Worm (Caenorhabditis elegans): ENCODE results near the gene F01D5.8.

F01D5.8 gene

ce11 chrII:14051474-14051934 lies 41.0 kb downstream of the F01D5.8 start (continued):
- TF ChIP-seq zip-4 (GFP tag; optimal IDR thresholded peaks at IDR 0.05) = no peak
- no peak for TF ChIP-seq unc-86 (tag; optimal IDR thresholded peaks at IDR 0.05)
- TF ChIP-seq unc-30 (tag; optimal IDR thresholded peaks at IDR 0.05) = no peak
- no peak for TF ChIP-seq pqm-1 (tag; optimal IDR thresholded peaks at IDR 0.05)
- TF ChIP-seq nhr-11 (tag; optimal IDR thresholded peaks at IDR 0.05) = no peak
- TF ChIP-seq ceh-90 (tag; optimal IDR thresholded peaks at IDR 0.05) = no peak
- TF ChIP-seq nhr-85 (tag) = peak; percentile 63
- TF ChIP-seq isw-1 (GFP tag; IDR thresholded peaks at IDR 0.05) = no peak
- TF ChIP-seq mab-9 (GFP tag; IDR thresholded peaks at IDR 0.05) = no peak
- TF ChIP-seq ceh-63 (GFP tag; optimal IDR thresholded peaks at IDR 0.05) = no peak
- TF ChIP-seq fkh-4 (tag; optimal IDR thresholded peaks at IDR 0.05; ENCODE audit: borderline replicate concordance) = no peak
- no peak for TF ChIP-seq ets-5 (GFP tag; IDR thresholded peaks at IDR 0.05)
- no peak for TF ChIP-seq nhr-84 (tag; optimal IDR thresholded peaks at IDR 0.05)
- no peak for TF ChIP-seq F16B12.6 (tag; optimal IDR thresholded peaks at IDR 0.05)
- TF ChIP-seq nhr-20 (tag; optimal IDR thresholded peaks at IDR 0.05) = no peak
- TF ChIP-seq nhr-76 (tag; optimal IDR thresholded peaks at IDR 0.05) = no peak
- no peak for TF ChIP-seq pag-3 (tag; optimal IDR thresholded peaks at IDR 0.05; ENCODE audit: borderline replicate concordance, insufficient read depth)
- no peak for TF ChIP-seq irx-1 (tag; optimal IDR thresholded peaks at IDR 0.05)
- TF ChIP-seq egl-27 (tag; optimal IDR thresholded peaks at IDR 0.05) = no peak
- peak; percentile 17 for TF ChIP-seq lin-14 (GFP tag; optimal IDR thresholded peaks at IDR 0.05)
- no peak for TF ChIP-seq tlp-1 (tag; optimal IDR thresholded peaks at IDR 0.05)
- TF ChIP-seq sptf-1 (tag; optimal IDR thresholded peaks at IDR 0.05) = no peak
- TF ChIP-seq nhr-47 (tag; optimal IDR thresholded peaks at IDR 0.05) = no peak
- TF ChIP-seq mef-2 (tag; optimal IDR thresholded peaks at IDR 0.05) = no peak
- peak; percentile 56 for TF ChIP-seq blmp-1 (tag; optimal IDR thresholded peaks at IDR 0.05)
- no peak for TF ChIP-seq sox-4 (tag; optimal IDR thresholded peaks at IDR 0.05)
- TF ChIP-seq snu-23 (GFP tag; optimal IDR thresholded peaks at IDR 0.05) = no peak
- no peak for TF ChIP-seq ztf-4 (tag; optimal IDR thresholded peaks at IDR 0.05)
- TF ChIP-seq snpc-4 (tag; optimal IDR thresholded peaks at IDR 0.05) = peak; percentile 52
- TF ChIP-seq rnt-1 (tag; optimal IDR thresholded peaks at IDR 0.05) = no peak
- no peak for TF ChIP-seq aha-1 (tag; optimal IDR thresholded peaks at IDR 0.05)

- TF ChIP-seq nhr-28 (tag; optimal IDR thresholded peaks at IDR 0.05) (no peak), elt-2 (tag; optimal IDR thresholded peaks at IDR 0.05) (no peak), nhr-71 (tag; optimal IDR thresholded peaks at IDR 0.05) (peak; percentile 15)
These were observed 41.7 kb downstream of the F01D5.8 start, which contains the start of gene daf-5 for ce11 chrII:14052204-14052603. Gene daf-5 (minus strand): TSS chrII:14052304.

- TF ChIP-seq elt-2 (tag; optimal IDR thresholded peaks at IDR 0.05) = peak; percentile 50
- no peak for TF ChIP-seq lin-39 (tag; optimal IDR thresholded peaks at IDR 0.05)
These were observed 42.6 kb downstream of the F01D5.8 start for ce11 chrII:14053141-14053540.

ce11 chrII:14055717-14056116 lies 45.2 kb downstream of the F01D5.8 start:
- TF ChIP-seq efl-1 (optimal IDR thresholded peaks at IDR 0.05) (no peak), efl-1 (GFP tag; optimal IDR thresholded peaks at IDR 0.05 in 1 of 2) (peak in 1 of 2 experiments; percentile 83), egl-13 (tag; optimal IDR thresholded peaks at IDR 0.05) (no peak), unc-86 (tag; optimal IDR thresholded peaks at IDR 0.05) (no peak), elt-2 (tag; optimal IDR thresholded peaks at IDR 0.05) (peak; percentile 69)

- TF ChIP-seq sox-4 (tag; optimal IDR thresholded peaks at IDR 0.05) (peak; percentile 81), ets-5 (GFP tag; IDR thresholded peaks at IDR 0.05) (no peak), hlh-4 (tag; optimal IDR thresholded peaks at IDR 0.05) (no peak), sptf-1 (tag; optimal IDR thresholded peaks at IDR 0.05) (no peak), egl-27 (tag; optimal IDR thresholded peaks at IDR 0.05) (peak in 1 of 2 experiments; percentile 22), nhr-71 (tag; optimal IDR thresholded peaks at IDR 0.05) (peak; percentile 97), mab-9 (GFP tag; IDR thresholded peaks at IDR 0.05) (peak; percentile 81), ama-1 (optimal IDR thresholded peaks at IDR 0.05) (peak; percentile 82), alr-1 (tag; optimal IDR thresholded peaks at IDR 0.05; ENCODE audit: borderline replicate concordance) (no peak), nhr-12 (tag; optimal IDR thresholded peaks at IDR 0.05) (no peak), ces-1 (GFP tag; optimal IDR thresholded peaks at IDR 0.05) (no peak), elt-2 (tag; optimal IDR thresholded peaks at IDR 0.05) (peak; percentile 84), ceh-88 (GFP tag; IDR thresholded peaks at IDR 0.05) (peak; percentile 79), vab-15 (tag; optimal IDR thresholded peaks at IDR 0.05) (no peak), C04F5.9 (tag; optimal IDR thresholded peaks at IDR 0.05) (peak; percentile 85), efl-3 (GFP tag; optimal IDR thresholded peaks at IDR 0.05) (peak; percentile 67), nhr-20 (tag; optimal IDR thresholded peaks at IDR 0.05) (peak; percentile 96), nhr-237 (tag; optimal IDR thresholded peaks at IDR 0.05) (peak; percentile 66)
These were observed 49.3 kb downstream of the F01D5.8 start, which contains the start of gene rpb-11 for ce11 chrII:14059767-14060166. Gene rpb-11 (plus strand): TSS chrII:14060085.
